Worm (Caenorhabditis elegans) whole organism, early embryonic: Measurements from ENCODE around the gene Y62H9A.11.
A peak's percentile ranks its signal among the peaks of the same experiment; 100 is the strongest.

ENCODE experiments used
- B0310.2 ChIP-seq: sonication (generic microtip); optimal IDR thresholded peaks from 2 replicates; lab custom pipeline; 2016; ENCODE audit warnings: mild to moderate bottlenecking, missing genetic modification characterization, missing compliant biosample characterization
- F13C5.2 ChIP-seq: sonication (generic microtip); optimal IDR thresholded peaks from 2 replicates; lab custom pipeline; 2017; ENCODE audit warnings: mild to moderate bottlenecking, missing genetic modification characterization, inconsistent platforms, missing compliant biosample characterization
- aly-1 ChIP-seq: sonication (generic microtip); optimal IDR thresholded peaks from 2 replicates; lab custom pipeline; 2016; ENCODE audit warnings: missing genetic modification characterization, missing compliant biosample characterization
- ama-1 ChIP-seq: fragments of 150-350 bp; optimal IDR thresholded peaks from 2 replicates; lab custom pipeline; 2014
- ceh-13 ChIP-seq: fragments of 200-800 bp; sonication (Bioruptor generic); optimal IDR thresholded peaks from 2 replicates; lab custom pipeline; 2018; ENCODE audit warnings: mild to moderate bottlenecking, missing genetic modification characterization, missing compliant biosample characterization
- ceh-36 ChIP-seq: sonication (generic microtip); optimal IDR thresholded peaks from 2 replicates; lab custom pipeline; 2016; ENCODE audit warnings: missing genetic modification characterization, inconsistent platforms, missing compliant biosample characterization
- ets-7 ChIP-seq: sonication (generic microtip); optimal IDR thresholded peaks from 2 replicates; lab custom pipeline; 2016; ENCODE audit warnings: missing genotype, missing genetic modification characterization, missing compliant biosample characterization
- flt-1 ChIP-seq: fragments of 200-800 bp; sonication (Bioruptor generic); IDR thresholded peaks from 2 replicates; pipeline ENCODE4 v1.3.6; 2022; ENCODE audit warnings: missing genetic modification characterization, missing compliant biosample characterization
- hmbx-1 ChIP-seq: sonication (generic microtip); optimal IDR thresholded peaks from 2 replicates; lab custom pipeline; 2016; ENCODE audit warnings: mild to moderate bottlenecking, missing genetic modification characterization, missing compliant biosample characterization
- hmg-4 ChIP-seq: fragments of 200-800 bp; sonication (Bioruptor generic); optimal IDR thresholded peaks from 2 replicates; lab custom pipeline; 2018; ENCODE audit warnings: mild to moderate bottlenecking, missing genetic modification characterization, missing compliant biosample characterization
- hnd-1 ChIP-seq: sonication (generic microtip); optimal IDR thresholded peaks from 2 replicates; lab custom pipeline; 2016; ENCODE audit warnings: missing genetic modification characterization, missing compliant biosample characterization
- pes-1 ChIP-seq: fragments of 200-800 bp; sonication (Bioruptor generic); IDR thresholded peaks from 2 replicates; pipeline ENCODE4 v1.3.6; 2022; ENCODE audit warnings: missing genetic modification reagents, missing genetic modification characterization, missing compliant biosample characterization
- scrt-1 ChIP-seq: fragments of 200-800 bp; sonication (Bioruptor generic); IDR thresholded peaks from 2 replicates; pipeline ENCODE4 v1.3.6; 2022; ENCODE audit warnings: missing genetic modification characterization, missing compliant biosample characterization
- sea-1 ChIP-seq: fragments of 200-800 bp; sonication (Bioruptor generic); conservative IDR thresholded peaks from 2 replicates; pipeline ENCODE4 v1.3.6; 2022; ENCODE audit warnings: missing genetic modification characterization, missing compliant biosample characterization
- tbx-11 ChIP-seq: fragments of 200-800 bp; sonication (Bioruptor generic); IDR thresholded peaks from 2 replicates; pipeline ENCODE4 v1.3.6; 2022; ENCODE audit warnings: missing genetic modification characterization, missing compliant biosample characterization
- tbx-37 ChIP-seq: fragments of 200-800 bp; sonication (Bioruptor generic); conservative IDR thresholded peaks from 2 replicates; pipeline ENCODE4 v1.3.6; 2022; ENCODE audit warnings: missing genetic modification reagents, missing genetic modification characterization, missing compliant biosample characterization
- tra-4 ChIP-seq: sonication (generic microtip); optimal IDR thresholded peaks from 2 replicates; lab custom pipeline; 2017; ENCODE audit warnings: missing genetic modification characterization, missing compliant biosample characterization

Gene Y62H9A.11

ce11 chrX:11882800-11883199, 24.4 kb downstream of the Y62H9A.11 start, which contains the start of the genes Y62H9A.5 and ule-5:
Gene Y62H9A.5 (minus strand): TSS chrX:11882900.
Gene ule-5 (plus strand): TSS chrX:11883127.
- TF ChIP-seq F13C5.2 (no peak), ets-7 (no peak), hnd-1 (tag; lab: Kevin White, UChicago) (no peak), ceh-36 (tag; lab: Kevin White, UChicago) (no peak), aly-1 (tag; lab: Kevin White, UChicago) (no peak), tbx-37 (GFP tag; lab: Robert Waterston, UW) (no peak), B0310.2 (tag; lab: Kevin White, UChicago) (no peak), hmg-4 (GFP tag; lab: Kevin White, UChicago) (no peak), hmbx-1 (tag; lab: Kevin White, UChicago) (no peak), tra-4 (tag; lab: Kevin White, UChicago) (no peak)

ce11 chrX:11879871-11880270, 27.3 kb downstream of the Y62H9A.11 start, which contains the start of the genes Y62H9A.3 and Y62H9A.4:
Gene Y62H9A.3 (minus strand): TSS chrX:11879971.
Gene Y62H9A.4 (plus strand): TSS chrX:11880126.
- TF ChIP-seq B0310.2 (tag; lab: Kevin White, UChicago) (no peak), flt-1 (no peak), hmg-4 (GFP tag; lab: Kevin White, UChicago) (no peak), pes-1 (GFP tag; lab: Robert Waterston, UW) (no peak), aly-1 (tag; lab: Kevin White, UChicago) (no peak), tbx-11 (GFP tag; lab: Robert Waterston, UW) (no peak), hmbx-1 (tag; lab: Kevin White, UChicago) (no peak), ama-1 (no peak), sea-1 (GFP tag; lab: Robert Waterston, UW) (no peak), tbx-37 (GFP tag; lab: Robert Waterston, UW) (no peak), scrt-1 (GFP tag; lab: Robert Waterston, UW) (no peak), hnd-1 (tag; lab: Kevin White, UChicago) (no peak), F13C5.2 (no peak), ets-7 (no peak), tra-4 (tag; lab: Kevin White, UChicago) (no peak), ceh-36 (tag; lab: Kevin White, UChicago) (no peak), ceh-13 (GFP tag; lab: Kevin White, UChicago) (no peak)

ce11 chrX:11878109-11878508, 29.1 kb downstream of the Y62H9A.11 start, which contains the start of gene Y62H9A.2:
Gene Y62H9A.2 (minus strand): TSS chrX:11878209.
- no peak for TF ChIP-seq hmg-4 (GFP tag; lab: Kevin White, UChicago)
- no peak for TF ChIP-seq tbx-11 (GFP tag; lab: Robert Waterston, UW)
- no peak for TF ChIP-seq hmbx-1 (tag; lab: Kevin White, UChicago)
- no peak for TF ChIP-seq flt-1
- no peak for TF ChIP-seq B0310.2 (tag; lab: Kevin White, UChicago)
- no peak for TF ChIP-seq tbx-37 (GFP tag; lab: Robert Waterston, UW)
- no peak for TF ChIP-seq scrt-1 (GFP tag; lab: Robert Waterston, UW)
- TF ChIP-seq ceh-36 (tag; lab: Kevin White, UChicago): no peak
- no peak for TF ChIP-seq F13C5.2
- no peak for TF ChIP-seq hnd-1 (tag; lab: Kevin White, UChicago)
- TF ChIP-seq tra-4 (tag; lab: Kevin White, UChicago): no peak
- no peak for TF ChIP-seq sea-1 (GFP tag; lab: Robert Waterston, UW)
- TF ChIP-seq ama-1: no peak
- TF ChIP-seq ceh-13 (GFP tag; lab: Kevin White, UChicago): no peak
- no peak for TF ChIP-seq ets-7

ce11 chrX:11875260-11875659, 31.9 kb downstream of the Y62H9A.11 start, which contains the start of gene Y62H9A.1:
Gene Y62H9A.1 (plus strand): TSS chrX:11875541.
- TF ChIP-seq pes-1 (GFP tag; lab: Robert Waterston, UW): no peak
- TF ChIP-seq aly-1 (tag; lab: Kevin White, UChicago): no peak
- TF ChIP-seq ets-7: no peak
- no peak for TF ChIP-seq scrt-1 (GFP tag; lab: Robert Waterston, UW)
- no peak for TF ChIP-seq hmg-4 (GFP tag; lab: Kevin White, UChicago)
- TF ChIP-seq hnd-1 (tag; lab: Kevin White, UChicago): no peak

ce11 chrX:11872210-11872609, 35.0 kb downstream of the Y62H9A.11 start:
- TF ChIP-seq scrt-1 (GFP tag; lab: Robert Waterston, UW): 0 out of 2 replicates have a peak, but pooled peaks have one; percentile 16
- TF ChIP-seq ets-7: no peak

- TF ChIP-seq flt-1: no peak
- peak; percentile 60 for TF ChIP-seq ets-7
- TF ChIP-seq hmbx-1 (tag; lab: Kevin White, UChicago): no peak
These were observed 36.8 kb downstream of the Y62H9A.11 start for ce11 chrX:11870393-11870792.

- TF ChIP-seq sea-1 (GFP tag; lab: Robert Waterston, UW) (no peak), ama-1 (no peak), B0310.2 (tag; lab: Kevin White, UChicago) (no peak), hnd-1 (tag; lab: Kevin White, UChicago) (no peak), tbx-37 (GFP tag; lab: Robert Waterston, UW) (no peak), hmbx-1 (tag; lab: Kevin White, UChicago) (no peak), tra-4 (tag; lab: Kevin White, UChicago) (no peak), ceh-13 (GFP tag; lab: Kevin White, UChicago) (no peak), pes-1 (GFP tag; lab: Robert Waterston, UW) (no peak), flt-1 (no peak), hmg-4 (GFP tag; lab: Kevin White, UChicago) (no peak), F13C5.2 (no peak)
These were observed 37.9 kb downstream of the Y62H9A.11 start, which contains the start of gene dot-1.2 for ce11 chrX:11869260-11869659. Gene dot-1.2 (minus strand): TSS chrX:11869360.

ce11 chrX:11865083-11865482, 42.1 kb downstream of the Y62H9A.11 start, which contains the start of gene F54F7.6:
Gene F54F7.6 (plus strand): TSS chrX:11865383.
- TF ChIP-seq scrt-1 (GFP tag; lab: Robert Waterston, UW): no peak
- TF ChIP-seq flt-1: no peak
- TF ChIP-seq ceh-36 (tag; lab: Kevin White, UChicago): no peak
- TF ChIP-seq tra-4 (tag; lab: Kevin White, UChicago): no peak
- TF ChIP-seq ets-7: no peak
- TF ChIP-seq hmg-4 (GFP tag; lab: Kevin White, UChicago): no peak
- no peak for TF ChIP-seq ama-1
- no peak for TF ChIP-seq pes-1 (GFP tag; lab: Robert Waterston, UW)
- no peak for TF ChIP-seq B0310.2 (tag; lab: Kevin White, UChicago)
- no peak for TF ChIP-seq tbx-37 (GFP tag; lab: Robert Waterston, UW)
- TF ChIP-seq hnd-1 (tag; lab: Kevin White, UChicago): no peak
- no peak for TF ChIP-seq tbx-11 (GFP tag; lab: Robert Waterston, UW)
- TF ChIP-seq F13C5.2: no peak
- TF ChIP-seq aly-1 (tag; lab: Kevin White, UChicago): no peak
- no peak for TF ChIP-seq sea-1 (GFP tag; lab: Robert Waterston, UW)
- no peak for TF ChIP-seq ceh-13 (GFP tag; lab: Kevin White, UChicago)
- TF ChIP-seq hmbx-1 (tag; lab: Kevin White, UChicago): no peak
